Worm (Caenorhabditis elegans) whole organism, L2 larva: ENCODE results near the gene lys-6.

Source experiments
- alr-1 ChIP-seq: fragments of 150-350 bp; optimal IDR thresholded peaks from 2 replicates; lab custom pipeline; 2014; ENCODE audit warnings: missing biosample characterization, missing genetic modification characterization
- blmp-1 ChIP-seq: sonication (generic microtip); optimal IDR thresholded peaks from 2 replicates; lab custom pipeline; 2017; ENCODE audit warnings: missing genetic modification characterization, mild to moderate bottlenecking, missing compliant biosample characterization, antibody characterized with exemption, moderate library complexity; ENCODE audit not compliant: insufficient read depth
- nhr-11 ChIP-seq: fragments of 150-350 bp; optimal IDR thresholded peaks from 2 replicates; lab custom pipeline; 2014; ENCODE audit warnings: missing biosample characterization, missing genetic modification characterization
- nhr-129 ChIP-seq: fragments of 150-350 bp; optimal IDR thresholded peaks from 2 replicates; lab custom pipeline; 2014; ENCODE audit warnings: missing biosample characterization, missing genetic modification characterization
- nhr-237 ChIP-seq: fragments of 150-350 bp; optimal IDR thresholded peaks from 2 replicates; lab custom pipeline; 2014; ENCODE audit warnings: missing biosample characterization, missing genetic modification characterization
- unc-39 ChIP-seq: fragments of 150-350 bp; optimal IDR thresholded peaks from 2 replicates; lab custom pipeline; 2014; ENCODE audit warnings: missing biosample characterization, missing genetic modification characterization
- unc-62 ChIP-seq: fragments of 150-350 bp; optimal IDR thresholded peaks from 2 replicates; lab custom pipeline; 2014; ENCODE audit warnings: missing biosample characterization, missing genetic modification reagents, missing genetic modification characterization
- ztf-4 ChIP-seq: fragments of 150-350 bp; optimal IDR thresholded peaks from 2 replicates; lab custom pipeline; 2014; ENCODE audit warnings: missing biosample characterization, missing genetic modification characterization

ce11 chrIV:11631750-11632149, 4.0 kb upstream of the lys-6 start, which contains the start of gene F58B3.4:
- no peak for TF ChIP-seq ztf-4 (tag; lab: Kevin White, UChicago)
- TF ChIP-seq nhr-11 (tag; lab: Kevin White, UChicago) = no peak
- no peak for TF ChIP-seq nhr-237 (tag; lab: Kevin White, UChicago)
- TF ChIP-seq unc-39 (tag; lab: Kevin White, UChicago) = no peak
- TF ChIP-seq blmp-1 (tag; lab: Kevin White, UChicago) = no peak
- no peak for TF ChIP-seq unc-62 (GFP tag; lab: Kevin White, UChicago)
- no peak for TF ChIP-seq alr-1
- TF ChIP-seq nhr-129 = no peak
